Fruit fly (Drosophila melanogaster) whole organism, wandering third instar larva: ENCODE measurements around the gene UQCR-14.

ENCODE experiments used
- Abd-B ChIP-seq: fragments of >200 bp; optimal IDR thresholded peaks from 2 replicates; lab custom pipeline; 2017; ENCODE audit warnings: missing biosample characterization, missing genetic modification characterization
- CG32264 ChIP-seq: fragments of 200-800 bp; sonication (Bioruptor generic); optimal IDR thresholded peaks from 2 replicates; lab custom pipeline; 2016; ENCODE audit warnings: missing biosample characterization, missing genetic modification characterization
- CG9705 ChIP-seq: fragments of 200-800 bp; sonication (Bioruptor generic); optimal IDR thresholded peaks from 2 replicates; lab custom pipeline; 2018; ENCODE audit warnings: missing biosample characterization, mild to moderate bottlenecking, missing genetic modification characterization
- CrebA ChIP-seq: fragments of 200-800 bp; sonication (Bioruptor generic); optimal IDR thresholded peaks from 2 replicates; lab custom pipeline; 2016; ENCODE audit warnings: missing biosample characterization, mild to moderate bottlenecking, missing genetic modification characterization, borderline replicate concordance
- Dfd ChIP-seq: fragments of >200 bp; optimal IDR thresholded peaks from 2 replicates; lab custom pipeline; 2017; ENCODE audit warnings: missing biosample characterization, missing genetic modification characterization
- Dif ChIP-seq: fragments of 200-275, 200-300 bp; sonication (Bioruptor generic); optimal IDR thresholded peaks from 2 replicates; lab custom pipeline; 2018; ENCODE audit warnings: missing biosample characterization, missing genetic modification characterization; ENCODE audit not compliant: partially characterized antibody
- GATAd ChIP-seq: sonication (Bioruptor generic); optimal IDR thresholded peaks from 2 replicates; lab custom pipeline; 2016; ENCODE audit warnings: missing biosample characterization, missing genetic modification characterization
- HLH106 ChIP-seq: fragments of 200-800 bp; optimal IDR thresholded peaks from 3 replicates; lab custom pipeline; 2019; ENCODE audit warnings: missing biosample characterization, mild to moderate bottlenecking, missing genetic modification characterization, moderate library complexity
- Hnf4 ChIP-seq: fragments of 200-800 bp; sonication (Bioruptor generic); optimal IDR thresholded peaks from 2 replicates; lab custom pipeline; 2016; ENCODE audit warnings: missing biosample characterization, mild to moderate bottlenecking, missing genetic modification characterization
- Hr78 ChIP-seq: fragments of >200 bp; optimal IDR thresholded peaks from 2 replicates; lab custom pipeline; 2017; ENCODE audit warnings: missing biosample characterization, missing genetic modification characterization
- Hr83 ChIP-seq: fragments of 200-300 bp; sonication (Bioruptor generic); optimal IDR thresholded peaks from 2 replicates; lab custom pipeline; 2016; ENCODE audit warnings: missing biosample characterization, mild to moderate bottlenecking, missing genetic modification characterization, moderate library complexity; ENCODE audit not compliant: poor library complexity, severe bottlenecking
- Jra ChIP-seq: sonication (Bioruptor generic); optimal IDR thresholded peaks from 2 replicates; lab custom pipeline; 2016; ENCODE audit warnings: missing biosample characterization, missing genetic modification characterization
- Mio ChIP-seq: sonication (Bioruptor generic); optimal IDR thresholded peaks from 2 replicates; lab custom pipeline; 2016; ENCODE audit warnings: missing biosample characterization, missing genetic modification characterization
- Myc ChIP-seq: fragments of >200 bp; optimal IDR thresholded peaks from 2 replicates; lab custom pipeline; 2017
- N ChIP-seq: fragments of >200 bp; optimal IDR thresholded peaks from 2 replicates; lab custom pipeline; 2018; ENCODE audit warnings: missing biosample characterization, missing external identifiers, missing genetic modification characterization
- OdsH ChIP-seq: fragments of 200-800 bp; sonication (Bioruptor generic); optimal IDR thresholded peaks from 2 replicates; lab custom pipeline; 2016; ENCODE audit warnings: missing biosample characterization, mild to moderate bottlenecking, missing genetic modification characterization
- Rel ChIP-seq, 2 experiments: fragments of 200-800 bp; sonication (Bioruptor generic) in 1 of 2; optimal IDR thresholded peaks; 2 replicates in 1 of 2; 3 replicates in 1 of 2; lab custom pipeline; 2016 to 2019; ENCODE audit warnings: mild to moderate bottlenecking in 2 of 2, missing biosample characterization in 2 of 2, missing genetic modification characterization in 2 of 2, moderate library complexity in 1 of 2
- Sp1 ChIP-seq: fragments of 200-800 bp; sonication (Bioruptor generic); optimal IDR thresholded peaks from 3 replicates; lab custom pipeline; 2019; ENCODE audit warnings: missing biosample characterization, mild to moderate bottlenecking, missing genetic modification characterization, moderate library complexity
- Vsx2 ChIP-seq: fragments of 200-300, 225-300 bp; sonication (Bioruptor generic); optimal IDR thresholded peaks from 2 replicates; lab custom pipeline; 2018; ENCODE audit warnings: missing biosample characterization, missing genetic modification characterization; ENCODE audit not compliant: partially characterized antibody
- br ChIP-seq: fragments of 200-800 bp; sonication (Bioruptor generic); optimal IDR thresholded peaks from 2 replicates; lab custom pipeline; 2016; ENCODE audit warnings: missing biosample characterization, missing genetic modification characterization
- brk ChIP-seq: fragments of 200-800 bp; sonication (Bioruptor generic); optimal IDR thresholded peaks from 2 replicates; lab custom pipeline; 2016; ENCODE audit warnings: missing biosample characterization, mild to moderate bottlenecking, missing genetic modification characterization
- dl ChIP-seq, 2 experiments: fragments of 175-275, 200-275 bp in 1 of 2; fragments of 200-275 bp in 1 of 2; sonication (Bioruptor generic); optimal IDR thresholded peaks; lab custom pipeline; 2018; ENCODE audit warnings: mild to moderate bottlenecking in 2 of 2, missing biosample characterization in 2 of 2, missing genetic modification characterization in 2 of 2, moderate library complexity in 2 of 2; ENCODE audit not compliant: partially characterized antibody in 2 of 2, insufficient read depth in 1 of 2
- dmrt93B ChIP-seq: fragments of 200-800 bp; sonication (Bioruptor generic); optimal IDR thresholded peaks from 2 replicates; lab custom pipeline; 2018; ENCODE audit warnings: missing biosample characterization, mild to moderate bottlenecking, missing genetic modification characterization
- dsf ChIP-seq: sonication (Bioruptor generic); optimal IDR thresholded peaks from 2 replicates; lab custom pipeline; 2016; ENCODE audit warnings: missing biosample characterization, missing genetic modification characterization, borderline replicate concordance
- ey ChIP-seq: fragments of 200-800 bp; sonication (Bioruptor generic); optimal IDR thresholded peaks from 2 replicates; lab custom pipeline; 2016; ENCODE audit warnings: missing biosample characterization, missing genetic modification characterization
- foxo ChIP-seq, 2 experiments: fragments of 200-800 bp; sonication (Bioruptor generic); optimal IDR thresholded peaks; 2 replicates in 1 of 2; 3 replicates in 1 of 2; lab custom pipeline; 2016 to 2017; ENCODE audit warnings: missing biosample characterization in 2 of 2, missing genetic modification characterization in 2 of 2
- fru ChIP-seq: fragments of 200-800 bp; sonication (Bioruptor generic); optimal IDR thresholded peaks from 3 replicates; lab custom pipeline; 2016; ENCODE audit warnings: missing biosample characterization, mild to moderate bottlenecking, missing genetic modification characterization
- h ChIP-seq: fragments of 200-800 bp; sonication (Bioruptor generic); optimal IDR thresholded peaks from 3 replicates; lab custom pipeline; 2016; ENCODE audit warnings: missing biosample characterization, mild to moderate bottlenecking, missing genetic modification characterization
- jim ChIP-seq: fragments of 175-275, 200-325 bp; sonication (Bioruptor generic); optimal IDR thresholded peaks from 2 replicates; lab custom pipeline; 2016; ENCODE audit warnings: missing biosample characterization, mild to moderate bottlenecking, missing genetic modification characterization
- lola ChIP-seq: fragments of >200 bp; optimal IDR thresholded peaks from 2 replicates; lab custom pipeline; 2017; ENCODE audit warnings: missing biosample characterization, missing genetic modification characterization
- pan ChIP-seq: fragments of >200 bp; optimal IDR thresholded peaks from 2 replicates; lab custom pipeline; 2017
- psq ChIP-seq: fragments of 200-800 bp; sonication (Bioruptor generic); optimal IDR thresholded peaks from 3 replicates; lab custom pipeline; 2017; ENCODE audit warnings: missing biosample characterization, mild to moderate bottlenecking, missing genetic modification characterization, moderate library complexity
- rgr ChIP-seq: fragments of 200-800 bp; sonication (Bioruptor generic); optimal IDR thresholded peaks from 3 replicates; lab custom pipeline; 2016; ENCODE audit warnings: missing biosample characterization, mild to moderate bottlenecking, missing genetic modification characterization
- sage ChIP-seq: fragments of 200-800 bp; sonication (Bioruptor generic); optimal IDR thresholded peaks from 2 replicates; lab custom pipeline; 2016; ENCODE audit warnings: missing biosample characterization, mild to moderate bottlenecking, missing genetic modification characterization
- sv ChIP-seq: fragments of 200-800 bp; sonication (Bioruptor generic); optimal IDR thresholded peaks from 3 replicates; lab custom pipeline; 2016; ENCODE audit warnings: missing biosample characterization, missing genetic modification characterization
- tai ChIP-seq: sonication (Bioruptor generic); optimal IDR thresholded peaks from 2 replicates; lab custom pipeline; 2016; ENCODE audit warnings: missing biosample characterization, missing genetic modification characterization
- usp ChIP-seq: fragments of >200 bp; optimal IDR thresholded peaks from 2 replicates; lab custom pipeline; 2017; ENCODE audit warnings: missing biosample characterization, missing genetic modification characterization
- woc ChIP-seq: sonication (Bioruptor generic); optimal IDR thresholded peaks from 2 replicates; lab custom pipeline; 2016; ENCODE audit warnings: missing biosample characterization, mild to moderate bottlenecking, missing genetic modification characterization

Gene UQCR-14

dm6 chrX:16309764-16310163 lies 23.7 kb downstream of the UQCR-14 start:
- TF ChIP-seq tai (GFP tag; lab: Kevin White, UChicago) = no peak
- peak; percentile 11 for TF ChIP-seq Vsx2 (GFP tag; lab: Kevin White, UChicago)

dm6 chrX:16313078-16313875 lies 27.2 kb downstream of the UQCR-14 start, which contains the start of the genes CG9915 and SWIP:
CG9915 (minus strand) TSS chrX:16313138.
SWIP (plus strand) TSS chrX:16313709.
- peak in 1 of 2 experiments; percentile 25 for TF ChIP-seq foxo (GFP tag; optimal IDR thresholded peaks at IDR 0.05; lab: Kevin White, UChicago)
- TF ChIP-seq woc (GFP tag; lab: Kevin White, UChicago) = peak; percentile 29
- TF ChIP-seq Vsx2 (GFP tag; lab: Kevin White, UChicago) = peak; percentile 99
- no peak for TF ChIP-seq usp (GFP tag; lab: Kevin White, UChicago)
- peak; percentile 17 for TF ChIP-seq Sp1 (GFP tag; lab: Kevin White, UChicago)
- no peak for TF ChIP-seq sage (GFP tag; lab: Kevin White, UChicago)
- peak; percentile 69 to 90 for TF ChIP-seq dl (GFP tag; optimal IDR thresholded peaks at IDR 0.05; lab: Kevin White, UChicago; ENCODE audit: insufficient read depth in 1 of 2, partially characterized antibody in 2 of 2)
- peak; percentile 97 for TF ChIP-seq Dif (GFP tag; lab: Kevin White, UChicago)
- TF ChIP-seq, all 38 proteins: peak for 6

- TF ChIP-seq brk (GFP tag; lab: Kevin White, UChicago) (peak; percentile 28), dsf (GFP tag; lab: Kevin White, UChicago) (no peak), Dfd (GFP tag; lab: Kevin White, UChicago) (no peak), lola (GFP tag; lab: Kevin White, UChicago) (no peak), Rel (GFP tag; optimal IDR thresholded peaks at IDR 0.05; lab: Kevin White, UChicago) (no peak), Rel (tag; optimal IDR thresholded peaks at IDR 0.05; lab: Kevin White, UChicago) (peak; percentile 64), rgr (peak; percentile 6), dmrt93B (GFP tag; lab: Kevin White, UChicago) (no peak), Jra (GFP tag; lab: Kevin White, UChicago) (peak; percentile 53), Hnf4 (GFP tag; lab: Kevin White, UChicago) (no peak), tai (GFP tag; lab: Kevin White, UChicago) (no peak), N (peak; percentile 65), Hr83 (GFP tag; lab: Kevin White, UChicago) (peak; percentile 81), OdsH (GFP tag; lab: Kevin White, UChicago) (peak; percentile 33), Dif (GFP tag; lab: Kevin White, UChicago) (peak; percentile 50), pan (lab: Kevin White, UChicago) (no peak), foxo (GFP tag; optimal IDR thresholded peaks at IDR 0.05; lab: Kevin White, UChicago) (peak in 1 of 2 experiments; percentile 53), jim (GFP tag; lab: Kevin White, UChicago) (no peak), Abd-B (GFP tag; lab: Kevin White, UChicago) (no peak), woc (GFP tag; lab: Kevin White, UChicago) (peak; percentile 38), usp (GFP tag; lab: Kevin White, UChicago) (no peak), sv (GFP tag; lab: Kevin White, UChicago) (no peak), Sp1 (GFP tag; lab: Kevin White, UChicago) (peak; percentile 27), psq (GFP tag; lab: Kevin White, UChicago) (peak; percentile 22), fru (GFP tag; lab: Kevin White, UChicago) (peak; percentile 71), Myc (lab: Kevin White, UChicago) (no peak), CrebA (GFP tag; lab: Kevin White, UChicago) (no peak), sage (GFP tag; lab: Kevin White, UChicago) (peak; percentile 26), HLH106 (tag; lab: Kevin White, UChicago) (peak; percentile 20), ey (GFP tag; lab: Kevin White, UChicago) (peak; percentile 76), Hr78 (GFP tag; lab: Kevin White, UChicago) (no peak), Vsx2 (GFP tag; lab: Kevin White, UChicago) (no peak), h (peak; percentile 38), dl (GFP tag; optimal IDR thresholded peaks at IDR 0.05; lab: Kevin White, UChicago; ENCODE audit: insufficient read depth in 1 of 2, partially characterized antibody in 2 of 2) (peak; percentile 21 to 35), br (GFP tag; lab: Kevin White, UChicago) (no peak), CG32264 (GFP tag; lab: Kevin White, UChicago) (no peak), GATAd (GFP tag; lab: Kevin White, UChicago) (no peak), Mio (GFP tag; lab: Kevin White, UChicago) (no peak), CG9705 (GFP tag; lab: Kevin White, UChicago) (no peak)
Observed at dm6 chrX:16318858-16319557, 32.9 kb downstream of the UQCR-14 start.
